Worm (Caenorhabditis elegans) whole organism, early embryonic: ENCODE results near the gene R144.6.

ENCODE experiments used
- B0310.2 ChIP-seq: sonication (generic microtip); optimal IDR thresholded peaks from 2 replicates; lab custom pipeline; 2016; ENCODE audit warnings: mild to moderate bottlenecking, missing genetic modification characterization, missing compliant biosample characterization
- F13C5.2 ChIP-seq: sonication (generic microtip); optimal IDR thresholded peaks from 2 replicates; lab custom pipeline; 2017; ENCODE audit warnings: mild to moderate bottlenecking, missing genetic modification characterization, inconsistent platforms, missing compliant biosample characterization
- ama-1 ChIP-seq: fragments of 150-350 bp; optimal IDR thresholded peaks from 2 replicates; lab custom pipeline; 2014
- ceh-13 ChIP-seq: fragments of 200-800 bp; sonication (Bioruptor generic); optimal IDR thresholded peaks from 2 replicates; lab custom pipeline; 2018; ENCODE audit warnings: mild to moderate bottlenecking, missing genetic modification characterization, missing compliant biosample characterization
- hmbx-1 ChIP-seq: sonication (generic microtip); optimal IDR thresholded peaks from 2 replicates; lab custom pipeline; 2016; ENCODE audit warnings: mild to moderate bottlenecking, missing genetic modification characterization, missing compliant biosample characterization
- hmg-4 ChIP-seq: fragments of 200-800 bp; sonication (Bioruptor generic); optimal IDR thresholded peaks from 2 replicates; lab custom pipeline; 2018; ENCODE audit warnings: mild to moderate bottlenecking, missing genetic modification characterization, missing compliant biosample characterization
- hnd-1 ChIP-seq: sonication (generic microtip); optimal IDR thresholded peaks from 2 replicates; lab custom pipeline; 2016; ENCODE audit warnings: missing genetic modification characterization, missing compliant biosample characterization
- sea-1 ChIP-seq: fragments of 200-800 bp; sonication (Bioruptor generic); conservative IDR thresholded peaks from 2 replicates; pipeline ENCODE4 v1.3.6; 2022; ENCODE audit warnings: missing genetic modification characterization, missing compliant biosample characterization
- tbx-37 ChIP-seq: fragments of 200-800 bp; sonication (Bioruptor generic); conservative IDR thresholded peaks from 2 replicates; pipeline ENCODE4 v1.3.6; 2022; ENCODE audit warnings: missing genetic modification reagents, missing genetic modification characterization, missing compliant biosample characterization

ce11 chrIII:4961281-4961680 lies 43.2 kb downstream of the R144.6 start:
- no peak for TF ChIP-seq ceh-13
- no peak for TF ChIP-seq hmbx-1
- TF ChIP-seq hmg-4 (GFP tag; lab: Kevin White, UChicago): no peak
- no peak for TF ChIP-seq tbx-37 (GFP tag; lab: Robert Waterston, UW)
- TF ChIP-seq hnd-1 (tag; lab: Kevin White, UChicago): no peak
- no peak for TF ChIP-seq sea-1 (GFP tag; lab: Robert Waterston, UW)
- TF ChIP-seq ama-1 (lab: Kevin White, UChicago): no peak
- TF ChIP-seq F13C5.2 (tag; lab: Kevin White, UChicago): no peak
- no peak for TF ChIP-seq B0310.2 (tag; lab: Kevin White, UChicago)
